Fruit fly (Drosophila melanogaster) whole organism, wandering third instar larva: Measurements from ENCODE around the gene JhI-21.

Experiments used
- Abd-B ChIP-seq: fragments of >200 bp; optimal IDR thresholded peaks from 2 replicates; lab custom pipeline; 2017; ENCODE audit warnings: missing biosample characterization, missing genetic modification characterization
- CG32264 ChIP-seq: fragments of 200-800 bp; sonication (Bioruptor generic); optimal IDR thresholded peaks from 2 replicates; lab custom pipeline; 2016; ENCODE audit warnings: missing biosample characterization, missing genetic modification characterization
- CG9705 ChIP-seq: fragments of 200-800 bp; sonication (Bioruptor generic); optimal IDR thresholded peaks from 2 replicates; lab custom pipeline; 2018; ENCODE audit warnings: missing biosample characterization, mild to moderate bottlenecking, missing genetic modification characterization
- CrebA ChIP-seq: fragments of 200-800 bp; sonication (Bioruptor generic); optimal IDR thresholded peaks from 2 replicates; lab custom pipeline; 2016; ENCODE audit warnings: missing biosample characterization, mild to moderate bottlenecking, missing genetic modification characterization, borderline replicate concordance
- Dfd ChIP-seq: fragments of >200 bp; optimal IDR thresholded peaks from 2 replicates; lab custom pipeline; 2017; ENCODE audit warnings: missing biosample characterization, missing genetic modification characterization
- Dif ChIP-seq: fragments of 200-275, 200-300 bp; sonication (Bioruptor generic); optimal IDR thresholded peaks from 2 replicates; lab custom pipeline; 2018; ENCODE audit warnings: missing biosample characterization, missing genetic modification characterization; ENCODE audit not compliant: partially characterized antibody
- GATAd ChIP-seq: sonication (Bioruptor generic); optimal IDR thresholded peaks from 2 replicates; lab custom pipeline; 2016; ENCODE audit warnings: missing biosample characterization, missing genetic modification characterization
- HLH106 ChIP-seq: fragments of 200-800 bp; optimal IDR thresholded peaks from 3 replicates; lab custom pipeline; 2019; ENCODE audit warnings: missing biosample characterization, mild to moderate bottlenecking, missing genetic modification characterization, moderate library complexity
- Hnf4 ChIP-seq: fragments of 200-800 bp; sonication (Bioruptor generic); optimal IDR thresholded peaks from 2 replicates; lab custom pipeline; 2016; ENCODE audit warnings: missing biosample characterization, mild to moderate bottlenecking, missing genetic modification characterization
- Hr78 ChIP-seq: fragments of >200 bp; optimal IDR thresholded peaks from 2 replicates; lab custom pipeline; 2017; ENCODE audit warnings: missing biosample characterization, missing genetic modification characterization
- Hr83 ChIP-seq: fragments of 200-300 bp; sonication (Bioruptor generic); optimal IDR thresholded peaks from 2 replicates; lab custom pipeline; 2016; ENCODE audit warnings: missing biosample characterization, mild to moderate bottlenecking, missing genetic modification characterization, moderate library complexity; ENCODE audit not compliant: poor library complexity, severe bottlenecking
- Jra ChIP-seq: sonication (Bioruptor generic); optimal IDR thresholded peaks from 2 replicates; lab custom pipeline; 2016; ENCODE audit warnings: missing biosample characterization, missing genetic modification characterization
- Mio ChIP-seq: sonication (Bioruptor generic); optimal IDR thresholded peaks from 2 replicates; lab custom pipeline; 2016; ENCODE audit warnings: missing biosample characterization, missing genetic modification characterization
- Myc ChIP-seq: fragments of >200 bp; optimal IDR thresholded peaks from 2 replicates; lab custom pipeline; 2017
- N ChIP-seq: fragments of >200 bp; optimal IDR thresholded peaks from 2 replicates; lab custom pipeline; 2018; ENCODE audit warnings: missing biosample characterization, missing external identifiers, missing genetic modification characterization
- OdsH ChIP-seq: fragments of 200-800 bp; sonication (Bioruptor generic); optimal IDR thresholded peaks from 2 replicates; lab custom pipeline; 2016; ENCODE audit warnings: missing biosample characterization, mild to moderate bottlenecking, missing genetic modification characterization
- Rel ChIP-seq, 2 experiments: fragments of 200-800 bp; sonication (Bioruptor generic) in 1 of 2; optimal IDR thresholded peaks; 2 replicates in 1 of 2; 3 replicates in 1 of 2; lab custom pipeline; 2016 to 2019; ENCODE audit warnings: mild to moderate bottlenecking in 2 of 2, missing biosample characterization in 2 of 2, missing genetic modification characterization in 2 of 2, moderate library complexity in 1 of 2
- Sp1 ChIP-seq: fragments of 200-800 bp; sonication (Bioruptor generic); optimal IDR thresholded peaks from 3 replicates; lab custom pipeline; 2019; ENCODE audit warnings: missing biosample characterization, mild to moderate bottlenecking, missing genetic modification characterization, moderate library complexity
- Vsx2 ChIP-seq: fragments of 200-300, 225-300 bp; sonication (Bioruptor generic); optimal IDR thresholded peaks from 2 replicates; lab custom pipeline; 2018; ENCODE audit warnings: missing biosample characterization, missing genetic modification characterization; ENCODE audit not compliant: partially characterized antibody
- br ChIP-seq: fragments of 200-800 bp; sonication (Bioruptor generic); optimal IDR thresholded peaks from 2 replicates; lab custom pipeline; 2016; ENCODE audit warnings: missing biosample characterization, missing genetic modification characterization
- brk ChIP-seq: fragments of 200-800 bp; sonication (Bioruptor generic); optimal IDR thresholded peaks from 2 replicates; lab custom pipeline; 2016; ENCODE audit warnings: missing biosample characterization, mild to moderate bottlenecking, missing genetic modification characterization
- dl ChIP-seq, 2 experiments: fragments of 175-275, 200-275 bp in 1 of 2; fragments of 200-275 bp in 1 of 2; sonication (Bioruptor generic); optimal IDR thresholded peaks; lab custom pipeline; 2018; ENCODE audit warnings: mild to moderate bottlenecking in 2 of 2, missing biosample characterization in 2 of 2, missing genetic modification characterization in 2 of 2, moderate library complexity in 2 of 2; ENCODE audit not compliant: partially characterized antibody in 2 of 2, insufficient read depth in 1 of 2
- dmrt93B ChIP-seq: fragments of 200-800 bp; sonication (Bioruptor generic); optimal IDR thresholded peaks from 2 replicates; lab custom pipeline; 2018; ENCODE audit warnings: missing biosample characterization, mild to moderate bottlenecking, missing genetic modification characterization
- dsf ChIP-seq: sonication (Bioruptor generic); optimal IDR thresholded peaks from 2 replicates; lab custom pipeline; 2016; ENCODE audit warnings: missing biosample characterization, missing genetic modification characterization, borderline replicate concordance
- ey ChIP-seq: fragments of 200-800 bp; sonication (Bioruptor generic); optimal IDR thresholded peaks from 2 replicates; lab custom pipeline; 2016; ENCODE audit warnings: missing biosample characterization, missing genetic modification characterization
- foxo ChIP-seq, 2 experiments: fragments of 200-800 bp; sonication (Bioruptor generic); optimal IDR thresholded peaks; 2 replicates in 1 of 2; 3 replicates in 1 of 2; lab custom pipeline; 2016 to 2017; ENCODE audit warnings: missing biosample characterization in 2 of 2, missing genetic modification characterization in 2 of 2
- fru ChIP-seq: fragments of 200-800 bp; sonication (Bioruptor generic); optimal IDR thresholded peaks from 3 replicates; lab custom pipeline; 2016; ENCODE audit warnings: missing biosample characterization, mild to moderate bottlenecking, missing genetic modification characterization
- h ChIP-seq: fragments of 200-800 bp; sonication (Bioruptor generic); optimal IDR thresholded peaks from 3 replicates; lab custom pipeline; 2016; ENCODE audit warnings: missing biosample characterization, mild to moderate bottlenecking, missing genetic modification characterization
- jim ChIP-seq: fragments of 175-275, 200-325 bp; sonication (Bioruptor generic); optimal IDR thresholded peaks from 2 replicates; lab custom pipeline; 2016; ENCODE audit warnings: missing biosample characterization, mild to moderate bottlenecking, missing genetic modification characterization
- lola ChIP-seq: fragments of >200 bp; optimal IDR thresholded peaks from 2 replicates; lab custom pipeline; 2017; ENCODE audit warnings: missing biosample characterization, missing genetic modification characterization
- pan ChIP-seq: fragments of >200 bp; optimal IDR thresholded peaks from 2 replicates; lab custom pipeline; 2017
- psq ChIP-seq: fragments of 200-800 bp; sonication (Bioruptor generic); optimal IDR thresholded peaks from 3 replicates; lab custom pipeline; 2017; ENCODE audit warnings: missing biosample characterization, mild to moderate bottlenecking, missing genetic modification characterization, moderate library complexity
- rgr ChIP-seq: fragments of 200-800 bp; sonication (Bioruptor generic); optimal IDR thresholded peaks from 3 replicates; lab custom pipeline; 2016; ENCODE audit warnings: missing biosample characterization, mild to moderate bottlenecking, missing genetic modification characterization
- sage ChIP-seq: fragments of 200-800 bp; sonication (Bioruptor generic); optimal IDR thresholded peaks from 2 replicates; lab custom pipeline; 2016; ENCODE audit warnings: missing biosample characterization, mild to moderate bottlenecking, missing genetic modification characterization
- sv ChIP-seq: fragments of 200-800 bp; sonication (Bioruptor generic); optimal IDR thresholded peaks from 3 replicates; lab custom pipeline; 2016; ENCODE audit warnings: missing biosample characterization, missing genetic modification characterization
- tai ChIP-seq: sonication (Bioruptor generic); optimal IDR thresholded peaks from 2 replicates; lab custom pipeline; 2016; ENCODE audit warnings: missing biosample characterization, missing genetic modification characterization
- usp ChIP-seq: fragments of >200 bp; optimal IDR thresholded peaks from 2 replicates; lab custom pipeline; 2017; ENCODE audit warnings: missing biosample characterization, missing genetic modification characterization
- woc ChIP-seq: sonication (Bioruptor generic); optimal IDR thresholded peaks from 2 replicates; lab custom pipeline; 2016; ENCODE audit warnings: missing biosample characterization, mild to moderate bottlenecking, missing genetic modification characterization

The JhI-21 gene

dm6 chr2L:12007331-12007791 lies 48.5 kb downstream of the JhI-21 start:
- TF ChIP-seq OdsH (GFP tag; lab: Kevin White, UChicago) = no peak
- no peak for TF ChIP-seq foxo (GFP tag; optimal IDR thresholded peaks at IDR 0.05; lab: Kevin White, UChicago)
- TF ChIP-seq sage (GFP tag; lab: Kevin White, UChicago) = no peak
- peak; percentile 3 for TF ChIP-seq CG9705 (GFP tag; lab: Kevin White, UChicago)
- no peak for TF ChIP-seq psq (GFP tag; lab: Kevin White, UChicago)
- peak; percentile 76 for TF ChIP-seq br (GFP tag; lab: Kevin White, UChicago)
- TF ChIP-seq Hnf4 = peak; percentile 45
- no peak for TF ChIP-seq dsf
- no peak for TF ChIP-seq CrebA (GFP tag; lab: Kevin White, UChicago)
- TF ChIP-seq sv (GFP tag; lab: Kevin White, UChicago) = no peak
- peak; percentile 86 for TF ChIP-seq Jra (GFP tag; lab: Kevin White, UChicago)
- no peak for TF ChIP-seq Mio (GFP tag; lab: Kevin White, UChicago)
- TF ChIP-seq brk (GFP tag; lab: Kevin White, UChicago) = no peak
- TF ChIP-seq HLH106 = peak; percentile 51
- TF ChIP-seq N = no peak
- TF ChIP-seq GATAd (GFP tag; lab: Kevin White, UChicago) = no peak
- TF ChIP-seq Myc (lab: Kevin White, UChicago) = no peak
- TF ChIP-seq lola (GFP tag; lab: Kevin White, UChicago) = no peak
- no peak for TF ChIP-seq woc (GFP tag; lab: Kevin White, UChicago)
- TF ChIP-seq Hr78 (GFP tag; lab: Kevin White, UChicago) = no peak
- no peak for TF ChIP-seq Dfd (GFP tag; lab: Kevin White, UChicago)
- TF ChIP-seq Vsx2 (GFP tag; lab: Kevin White, UChicago) = no peak
- peak; percentile 12 for TF ChIP-seq dmrt93B
- TF ChIP-seq CG32264 = no peak
- TF ChIP-seq pan (lab: Kevin White, UChicago) = no peak
- no peak for TF ChIP-seq Abd-B (GFP tag; lab: Kevin White, UChicago)
- TF ChIP-seq dl (GFP tag; optimal IDR thresholded peaks at IDR 0.05; lab: Kevin White, UChicago; ENCODE audit: insufficient read depth in 1 of 2, partially characterized antibody in 2 of 2) = peak; percentile 78 to 87
- no peak for TF ChIP-seq tai (GFP tag; lab: Kevin White, UChicago)
- TF ChIP-seq Hr83 (GFP tag; lab: Kevin White, UChicago) = peak; percentile 88
- TF ChIP-seq h (GFP tag; lab: Kevin White, UChicago) = peak; percentile 86
- TF ChIP-seq Rel (GFP tag; optimal IDR thresholded peaks at IDR 0.05; lab: Kevin White, UChicago) = no peak
- TF ChIP-seq Rel (tag; optimal IDR thresholded peaks at IDR 0.05; lab: Kevin White, UChicago) = peak; percentile 96
- TF ChIP-seq ey (GFP tag; lab: Kevin White, UChicago) = peak; percentile 48
- TF ChIP-seq Dif (GFP tag; lab: Kevin White, UChicago) = no peak
- TF ChIP-seq jim (GFP tag; lab: Kevin White, UChicago) = no peak
- TF ChIP-seq rgr = peak; percentile 45
- peak; percentile 76 for TF ChIP-seq Sp1 (GFP tag; lab: Kevin White, UChicago)
- no peak for TF ChIP-seq usp (GFP tag; lab: Kevin White, UChicago)
- TF ChIP-seq fru (GFP tag; lab: Kevin White, UChicago) = peak; percentile 56

- TF ChIP-seq Rel (GFP tag; optimal IDR thresholded peaks at IDR 0.05; lab: Kevin White, UChicago) (no peak), Rel (tag; optimal IDR thresholded peaks at IDR 0.05; lab: Kevin White, UChicago) (peak; percentile 87), Hnf4 (no peak), GATAd (GFP tag; lab: Kevin White, UChicago) (no peak), jim (GFP tag; lab: Kevin White, UChicago) (peak; percentile 70), dmrt93B (peak; percentile 86), Mio (GFP tag; lab: Kevin White, UChicago) (no peak), sage (GFP tag; lab: Kevin White, UChicago) (peak; percentile 77), br (GFP tag; lab: Kevin White, UChicago) (peak; percentile 57), Sp1 (GFP tag; lab: Kevin White, UChicago) (peak; percentile 97), Dfd (GFP tag; lab: Kevin White, UChicago) (peak; percentile 30), dl (GFP tag; optimal IDR thresholded peaks at IDR 0.05; lab: Kevin White, UChicago; ENCODE audit: insufficient read depth in 1 of 2, partially characterized antibody in 2 of 2) (peak; percentile 56 to 70), sv (GFP tag; lab: Kevin White, UChicago) (peak; percentile 88), brk (GFP tag; lab: Kevin White, UChicago) (no peak), ey (GFP tag; lab: Kevin White, UChicago) (peak; percentile 54), psq (GFP tag; lab: Kevin White, UChicago) (peak; percentile 88), tai (GFP tag; lab: Kevin White, UChicago) (no peak), fru (GFP tag; lab: Kevin White, UChicago) (peak; percentile 83), Hr83 (GFP tag; lab: Kevin White, UChicago) (peak; percentile 78), h (GFP tag; lab: Kevin White, UChicago) (peak; percentile 64), rgr (peak; percentile 83), lola (GFP tag; lab: Kevin White, UChicago) (no peak), CG32264 (peak; percentile 46), woc (GFP tag; lab: Kevin White, UChicago) (peak; percentile 93), CG9705 (GFP tag; lab: Kevin White, UChicago) (peak; percentile 87), Myc (lab: Kevin White, UChicago) (no peak), foxo (GFP tag; optimal IDR thresholded peaks at IDR 0.05; lab: Kevin White, UChicago) (peak; percentile 62 to 88), OdsH (GFP tag; lab: Kevin White, UChicago) (peak; percentile 86), HLH106 (peak; percentile 95)
Measured at dm6 chr2L:12006397-12007330, 49.2 kb downstream of the JhI-21 start.
